Fruit fly (Drosophila melanogaster) whole organism, embryonic: ENCODE results near the gene CG5262.

Source experiments
- Atf-2 ChIP-seq: fragments of 200-800 bp; sonication (Bioruptor generic); optimal IDR thresholded peaks from 2 replicates; lab custom pipeline; 2016; ENCODE audit warnings: missing biosample characterization, missing genetic modification characterization
- B-H2 ChIP-seq: fragments of 200-800 bp; sonication (Bioruptor generic); optimal IDR thresholded peaks from 2 replicates; lab custom pipeline; 2018; ENCODE audit warnings: missing biosample characterization, mild to moderate bottlenecking, missing genetic modification characterization
- BtbVII ChIP-seq: fragments of 200-800 bp; sonication (Bioruptor generic); optimal IDR thresholded peaks from 3 replicates; lab custom pipeline; 2017; ENCODE audit warnings: missing biosample characterization, mild to moderate bottlenecking, missing genetic modification characterization
- Bteb2 ChIP-seq: fragments of 200-800 bp; sonication (Bioruptor generic); optimal IDR thresholded peaks from 2 replicates; lab custom pipeline; 2016; ENCODE audit warnings: missing biosample characterization, missing genetic modification characterization
- C15 ChIP-seq: fragments of 200-800 bp; sonication (Bioruptor generic); IDR thresholded peaks from 3 replicates; pipeline ENCODE4 v1.3.6; 2022; ENCODE audit warnings: missing biosample characterization, missing genetic modification characterization
- CG10147 ChIP-seq: fragments of 200-800 bp; sonication (Bioruptor generic); optimal IDR thresholded peaks from 2 replicates; lab custom pipeline; 2019; ENCODE audit warnings: missing biosample characterization, mild to moderate bottlenecking, missing genetic modification characterization, moderate library complexity
- CG11093 ChIP-seq: fragments of 200-800 bp; sonication (Bioruptor generic); IDR thresholded peaks from 3 replicates; pipeline ENCODE4 v1.3.6; 2022; ENCODE audit warnings: missing biosample characterization, missing genetic modification characterization
- CG11247 ChIP-seq: fragments of 200-800 bp; sonication (Bioruptor generic); IDR thresholded peaks from 2 replicates; pipeline ENCODE4 v1.3.6; 2022; ENCODE audit warnings: missing biosample characterization, missing genetic modification characterization
- CG1233 ChIP-seq: fragments of 200-800 bp; sonication (Bioruptor generic); optimal IDR thresholded peaks from 4 replicates; lab custom pipeline; 2018; ENCODE audit warnings: missing biosample characterization, mild to moderate bottlenecking, missing genetic modification characterization
- CG15073 ChIP-seq: fragments of 200-800 bp; sonication (Bioruptor generic); optimal IDR thresholded peaks from 2 replicates; lab custom pipeline; 2016; ENCODE audit warnings: missing biosample characterization, missing genetic modification characterization
- CG1603 ChIP-seq: fragments of 200-800 bp; sonication (Bioruptor generic); optimal IDR thresholded peaks from 2 replicates; lab custom pipeline; 2019; ENCODE audit warnings: missing biosample characterization, mild to moderate bottlenecking, missing genetic modification characterization, moderate library complexity
- CG18262 ChIP-seq: fragments of 200-800 bp; optimal IDR thresholded peaks from 3 replicates; lab custom pipeline; 2019; ENCODE audit warnings: missing biosample characterization, mild to moderate bottlenecking, missing genetic modification characterization, moderate library complexity
- CG2129 ChIP-seq: fragments of 200-800 bp; sonication (Bioruptor generic); IDR thresholded peaks from 2 replicates; pipeline ENCODE4 v1.3.6; 2022; ENCODE audit warnings: missing biosample characterization, missing genetic modification characterization; ENCODE audit not compliant: partially characterized antibody
- CG2202 ChIP-seq: fragments of 200-800 bp; sonication (Bioruptor generic); optimal IDR thresholded peaks from 2 replicates; lab custom pipeline; 2018; ENCODE audit warnings: missing biosample characterization, mild to moderate bottlenecking, missing genetic modification characterization
- CG2889 ChIP-seq: fragments of 200-800 bp; sonication (Bioruptor generic); IDR thresholded peaks from 3 replicates; pipeline ENCODE4 v1.3.6; 2022; ENCODE audit warnings: missing biosample characterization, missing genetic modification characterization
- CG4282 ChIP-seq: fragments of 200-800 bp; sonication (Bioruptor generic); optimal IDR thresholded peaks from 2 replicates; lab custom pipeline; 2016; ENCODE audit warnings: missing biosample characterization, missing genetic modification characterization
- CG4360 ChIP-seq: fragments of 200-800 bp; sonication (Bioruptor generic); IDR thresholded peaks from 2 replicates; pipeline ENCODE4 v1.3.6; 2022; ENCODE audit warnings: missing biosample characterization, missing genetic modification characterization
- CG4404 ChIP-seq: fragments of 200-800 bp; sonication (Bioruptor generic); IDR thresholded peaks from 2 replicates; pipeline ENCODE4 v1.3.6; 2022; ENCODE audit warnings: missing biosample characterization, missing genetic modification characterization
- CG6813 ChIP-seq: fragments of 200-800 bp; sonication (Bioruptor generic); optimal IDR thresholded peaks from 2 replicates; lab custom pipeline; 2017; ENCODE audit warnings: missing biosample characterization, missing genetic modification characterization, mild to moderate bottlenecking, moderate library complexity, missing genetic modification reagents
- CG7786 ChIP-seq: fragments of 200-800 bp; sonication (Bioruptor generic); optimal IDR thresholded peaks from 2 replicates; lab custom pipeline; 2016; ENCODE audit warnings: missing biosample characterization, missing genetic modification characterization
- CG7839 ChIP-seq: fragments of 200-800 bp; sonication (Bioruptor generic); optimal IDR thresholded peaks from 3 replicates; lab custom pipeline; 2018; ENCODE audit warnings: missing biosample characterization, mild to moderate bottlenecking, missing genetic modification characterization, moderate library complexity
- CG8478 ChIP-seq: fragments of >200 bp; optimal IDR thresholded peaks from 2 replicates; lab custom pipeline; 2018
- Dad ChIP-seq: fragments of 200-800 bp; sonication (Bioruptor generic); optimal IDR thresholded peaks from 3 replicates; lab custom pipeline; 2016; ENCODE audit warnings: missing biosample characterization, missing genetic modification characterization
- Dfd ChIP-seq, 2 experiments: fragments of >200 bp; optimal IDR thresholded peaks; 2 replicates each; lab custom pipeline; 2017; ENCODE audit warnings: missing biosample characterization in 2 of 2, missing genetic modification characterization in 2 of 2
- Drgx ChIP-seq: fragments of 200-800 bp; sonication (Bioruptor generic); IDR thresholded peaks from 2 replicates; pipeline ENCODE4 v1.3.6; 2022; ENCODE audit warnings: missing biosample characterization, missing genetic modification characterization
- Fer3 ChIP-seq: fragments of 200-800 bp; sonication (Bioruptor generic); optimal IDR thresholded peaks from 2 replicates; lab custom pipeline; 2018; ENCODE audit warnings: missing biosample characterization, mild to moderate bottlenecking, missing genetic modification characterization, moderate library complexity
- Jarid2 ChIP-seq: fragments of 200-800 bp; sonication (Bioruptor generic); optimal IDR thresholded peaks from 3 replicates; lab custom pipeline; 2017; ENCODE audit warnings: mild to moderate bottlenecking, missing biosample characterization, missing genetic modification reagents, missing genetic modification characterization
- Lpt ChIP-seq: fragments of >200 bp; optimal IDR thresholded peaks from 2 replicates; lab custom pipeline; 2018; ENCODE audit warnings: missing biosample characterization, missing genetic modification characterization
- Meics ChIP-seq: fragments of 200-800 bp; sonication (Bioruptor generic); optimal IDR thresholded peaks from 2 replicates; lab custom pipeline; 2017; ENCODE audit warnings: missing biosample characterization, mild to moderate bottlenecking, missing genetic modification characterization
- PHDP ChIP-seq: fragments of 200-800 bp; sonication (Bioruptor generic); optimal IDR thresholded peaks from 3 replicates; lab custom pipeline; 2018; ENCODE audit warnings: missing biosample characterization, mild to moderate bottlenecking, missing genetic modification characterization, moderate library complexity
- ara ChIP-seq: fragments of 200-800 bp; sonication (Bioruptor generic); IDR thresholded peaks from 2 replicates; pipeline ENCODE4 v1.3.6; 2022; ENCODE audit warnings: missing biosample characterization, missing genetic modification characterization
- dati ChIP-seq: fragments of 200-800 bp; sonication (Bioruptor generic); IDR thresholded peaks from 2 replicates; pipeline ENCODE4 v1.3.6; 2022; ENCODE audit warnings: missing biosample characterization, missing genetic modification characterization
- disco-r ChIP-seq: fragments of 200-800 bp; sonication (Bioruptor generic); optimal IDR thresholded peaks from 2 replicates; lab custom pipeline; 2016; ENCODE audit warnings: missing biosample characterization, missing genetic modification characterization
- gcm2 ChIP-seq: fragments of 200-800 bp; sonication (Bioruptor generic); optimal IDR thresholded peaks from 2 replicates; lab custom pipeline; 2016; ENCODE audit warnings: missing biosample characterization, missing genetic modification characterization
- h ChIP-seq: fragments of >200 bp; optimal IDR thresholded peaks from 2 replicates; lab custom pipeline; 2017
- kay ChIP-seq: fragments of 200-800 bp; sonication (Bioruptor generic); optimal IDR thresholded peaks from 2 replicates; lab custom pipeline; 2016; ENCODE audit warnings: missing biosample characterization, missing genetic modification characterization
- nerfin-1 ChIP-seq: fragments of 200-800 bp; sonication (Bioruptor generic); optimal IDR thresholded peaks from 3 replicates; lab custom pipeline; 2019; ENCODE audit warnings: missing biosample characterization, mild to moderate bottlenecking, missing genetic modification characterization, moderate library complexity
- nerfin-2 ChIP-seq: fragments of 200-800 bp; sonication (Bioruptor generic); IDR thresholded peaks from 2 replicates; pipeline ENCODE4 v1.3.6; 2022; ENCODE audit warnings: missing biosample characterization, missing genetic modification characterization; ENCODE audit not compliant: partially characterized antibody
- oc ChIP-seq: fragments of 200-800 bp; sonication (Bioruptor generic); optimal IDR thresholded peaks from 2 replicates; lab custom pipeline; 2018; ENCODE audit warnings: missing biosample characterization, mild to moderate bottlenecking, missing genetic modification characterization, moderate library complexity
- org-1 ChIP-seq: fragments of 200-800 bp; sonication (Bioruptor generic); optimal IDR thresholded peaks from 2 replicates; lab custom pipeline; 2017; ENCODE audit warnings: missing biosample characterization, missing genetic modification characterization
- pb ChIP-seq: fragments of 200-800 bp; sonication (Bioruptor generic); optimal IDR thresholded peaks from 3 replicates; lab custom pipeline; 2016; ENCODE audit warnings: missing biosample characterization, missing genetic modification characterization
- peb ChIP-seq: fragments of 200-800 bp; sonication (Bioruptor generic); IDR thresholded peaks from 2 replicates; pipeline ENCODE4 v1.3.6; 2022; ENCODE audit warnings: missing biosample characterization, missing genetic modification characterization
- pnt ChIP-seq: fragments of 200-800 bp; sonication (Bioruptor generic); optimal IDR thresholded peaks from 3 replicates; lab custom pipeline; 2016; ENCODE audit warnings: missing biosample characterization, missing genetic modification characterization
- repo ChIP-seq: fragments of 200-800 bp; sonication (Bioruptor generic); optimal IDR thresholded peaks from 2 replicates; lab custom pipeline; 2016; ENCODE audit warnings: missing biosample characterization, missing genetic modification characterization
- slbo ChIP-seq: fragments of 200-800 bp; sonication (Bioruptor generic); IDR thresholded peaks from 2 replicates; pipeline ENCODE4 v1.3.6; 2022; ENCODE audit warnings: missing biosample characterization, missing genetic modification characterization
- slou ChIP-seq: fragments of 200-800 bp; sonication (Bioruptor generic); optimal IDR thresholded peaks from 3 replicates; lab custom pipeline; 2016; ENCODE audit warnings: missing biosample characterization, missing genetic modification characterization
- tio ChIP-seq: fragments of 200-800 bp; sonication (Bioruptor generic); optimal IDR thresholded peaks from 2 replicates; lab custom pipeline; 2017; ENCODE audit warnings: missing biosample characterization, missing genetic modification characterization, inconsistent platforms
- tll ChIP-seq, 2 experiments: fragments of 200-800 bp in 1 of 2; fragments of >200 bp in 1 of 2; sonication (Bioruptor generic) in 1 of 2; optimal IDR thresholded peaks; 2 replicates each; lab custom pipeline; 2017 to 2019; ENCODE audit warnings: missing biosample characterization in 2 of 2, missing genetic modification characterization in 2 of 2, mild to moderate bottlenecking in 1 of 2, moderate library complexity in 1 of 2
- twi ChIP-seq: fragments of 200-800 bp; optimal IDR thresholded peaks from 2 replicates; lab custom pipeline; 2019; ENCODE audit warnings: missing biosample characterization, mild to moderate bottlenecking, missing genetic modification characterization, moderate library complexity
- unc-4 ChIP-seq: fragments of 200-800 bp; sonication (Bioruptor generic); IDR thresholded peaks from 2 replicates; pipeline ENCODE4 v1.3.6; 2022; ENCODE audit warnings: missing biosample characterization, missing genetic modification characterization; ENCODE audit not compliant: partially characterized antibody
- wek ChIP-seq: fragments of 200-800 bp; sonication (Bioruptor generic); optimal IDR thresholded peaks from 3 replicates; lab custom pipeline; 2018; ENCODE audit warnings: missing biosample characterization, mild to moderate bottlenecking, missing genetic modification characterization, moderate library complexity
- zen ChIP-seq: fragments of 200-800 bp; sonication (Bioruptor generic); optimal IDR thresholded peaks from 3 replicates; lab custom pipeline; 2018; ENCODE audit warnings: missing biosample characterization, mild to moderate bottlenecking, missing genetic modification characterization, moderate library complexity

Gene CG5262

DNA sequence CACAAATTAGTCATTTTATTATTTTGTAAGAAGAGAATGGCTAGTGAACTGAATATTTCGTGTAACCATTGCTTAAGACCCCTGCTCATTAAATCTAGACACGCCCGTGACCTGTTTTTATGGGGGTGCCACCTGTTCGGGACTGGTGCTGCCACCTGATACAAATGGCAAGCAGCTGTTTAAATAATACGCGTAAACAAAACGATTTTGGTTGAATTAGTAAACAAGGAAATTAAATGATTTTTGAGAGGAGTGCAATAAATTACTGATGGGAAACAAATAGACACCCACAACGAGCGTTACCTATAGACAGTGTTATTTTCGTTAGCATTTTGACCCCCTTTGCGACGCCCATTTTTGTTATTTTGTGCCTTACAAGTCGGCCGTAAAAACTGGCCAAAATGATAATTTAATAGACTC is 44.5 kb upstream of the CG5262 start (continued):
- TF ChIP-seq CG7786 = peak; percentile 84
- TF ChIP-seq CG7839 = peak; percentile 85
- TF ChIP-seq CG10147 (GFP tag; lab: Kevin White, UChicago) = peak; percentile 77
- peak; percentile 69; the same call in 2 of the 3 replicates for TF ChIP-seq CG11093 (GFP tag; lab: Robert Waterston, UW)
- peak; percentile 84 for TF ChIP-seq Bteb2 (GFP tag; lab: Kevin White, UChicago)
- TF ChIP-seq CG1603 (tag; lab: Kevin White, UChicago) = peak; percentile 85
- TF ChIP-seq twi (tag; lab: Kevin White, UChicago) = peak; percentile 71
- TF ChIP-seq disco-r (GFP tag; lab: Kevin White, UChicago) = peak; percentile 29
- peak; percentile 77 for TF ChIP-seq zen (tag; lab: Kevin White, UChicago)
- no peak for TF ChIP-seq Lpt (GFP tag; lab: Kevin White, UChicago)
- TF ChIP-seq CG4360 (GFP tag; lab: Robert Waterston, UW) = no peak
- TF ChIP-seq CG15073 (GFP tag; lab: Kevin White, UChicago) = peak; percentile 37
- peak; percentile 76 for TF ChIP-seq kay (GFP tag; lab: Kevin White, UChicago)
- peak; percentile 79 for TF ChIP-seq slou
- TF ChIP-seq Dfd (GFP tag; optimal IDR thresholded peaks at IDR 0.05; lab: Kevin White, UChicago) = no peak
- TF ChIP-seq tll (GFP tag; optimal IDR thresholded peaks at IDR 0.05; lab: Kevin White, UChicago) = no peak
- TF ChIP-seq Meics (GFP tag; lab: Kevin White, UChicago) = peak; percentile 90
- peak; percentile 82 for TF ChIP-seq CG6813 (GFP tag; lab: Kevin White, UChicago)
- TF ChIP-seq pb (GFP tag; lab: Kevin White, UChicago) = peak; percentile 83
- peak; percentile 83 for TF ChIP-seq tio (GFP tag; lab: Kevin White, UChicago)
- TF ChIP-seq Jarid2 (GFP tag; lab: Kevin White, UChicago) = peak; percentile 48
- peak; percentile 62 for TF ChIP-seq nerfin-1 (tag; lab: Kevin White, UChicago)
- peak; percentile 84 for TF ChIP-seq CG1233 (GFP tag; lab: Kevin White, UChicago)
- no peak for TF ChIP-seq CG11247 (GFP tag; lab: Robert Waterston, UW)
- TF ChIP-seq Drgx (GFP tag; lab: Robert Waterston, UW) = no peak
- TF ChIP-seq gcm2 (GFP tag; lab: Kevin White, UChicago) = peak; percentile 47
- TF ChIP-seq org-1 (GFP tag; lab: Kevin White, UChicago) = peak; percentile 71
- TF ChIP-seq oc (tag; lab: Kevin White, UChicago) = peak; percentile 75
- TF ChIP-seq Fer3 (tag; lab: Kevin White, UChicago) = peak; percentile 91
- TF ChIP-seq dati (GFP tag; lab: Robert Waterston, UW) = no peak
- peak; percentile 84 for TF ChIP-seq BtbVII (GFP tag; lab: Kevin White, UChicago)
- peak; percentile 72 for TF ChIP-seq CG4282 (GFP tag; lab: Kevin White, UChicago)
- peak; percentile 79 for TF ChIP-seq pnt (GFP tag; lab: Kevin White, UChicago)
- TF ChIP-seq slbo (GFP tag; lab: Robert Waterston, UW) = no peak
- TF ChIP-seq CG2202 = peak; percentile 51
- TF ChIP-seq nerfin-2 (GFP tag; lab: Robert Waterston, UW) = no peak
- no peak for TF ChIP-seq C15
- TF ChIP-seq CG2129 (GFP tag; lab: Robert Waterston, UW) = no peak
- TF ChIP-seq Atf-2 (GFP tag; lab: Kevin White, UChicago) = peak; percentile 74
- no peak for TF ChIP-seq h (lab: Kevin White, UChicago)
- no peak for TF ChIP-seq ara (GFP tag; lab: Robert Waterston, UW)
- peak; percentile 81 for TF ChIP-seq repo
- TF ChIP-seq unc-4 (GFP tag; lab: Robert Waterston, UW) = no peak
- peak; percentile 69 for TF ChIP-seq wek (GFP tag; lab: Kevin White, UChicago)
- TF ChIP-seq B-H2 = peak; percentile 92
- TF ChIP-seq CG18262 (tag; lab: Kevin White, UChicago) = peak; percentile 82
- TF ChIP-seq CG2889 = no peak
- TF ChIP-seq peb (GFP tag; lab: Robert Waterston, UW) = no peak
- no peak for TF ChIP-seq CG4404
- no peak for TF ChIP-seq CG8478 (lab: Kevin White, UChicago)
- TF ChIP-seq Dad (GFP tag; lab: Kevin White, UChicago) = peak; percentile 78
- peak; percentile 91 for TF ChIP-seq PHDP
